Worm (Caenorhabditis elegans) whole organism, late embryonic: ENCODE results near the gene vps-33.2.

Experiments
- ama-1 ChIP-seq: fragments of 150-350 bp; optimal IDR thresholded peaks from 2 replicates; lab custom pipeline; 2014
- elt-2 ChIP-seq: sonication (generic microtip); optimal IDR thresholded peaks from 2 replicates; lab custom pipeline; 2016; ENCODE audit warnings: missing genetic modification reagents, missing genetic modification characterization, missing compliant biosample characterization
- fax-1 ChIP-seq: sonication (generic microtip); optimal IDR thresholded peaks from 2 replicates; lab custom pipeline; 2016; ENCODE audit warnings: missing genotype, missing genetic modification characterization, missing compliant biosample characterization
- fkh-10 ChIP-seq: fragments of 150-350 bp; optimal IDR thresholded peaks from 2 replicates; lab custom pipeline; 2014; ENCODE audit warnings: missing biosample characterization, missing genetic modification reagents, missing genetic modification characterization
- nhr-11 ChIP-seq: fragments of 150-350 bp; optimal IDR thresholded peaks from 2 replicates; lab custom pipeline; 2014; ENCODE audit warnings: missing biosample characterization, missing genetic modification characterization
- sox-4 ChIP-seq: sonication (generic microtip); optimal IDR thresholded peaks from 2 replicates; lab custom pipeline; 2017; ENCODE audit warnings: mild to moderate bottlenecking, missing genetic modification characterization, inconsistent platforms, missing compliant biosample characterization
- tbx-2 ChIP-seq: sonication (generic microtip); optimal IDR thresholded peaks from 2 replicates; lab custom pipeline; 2016; ENCODE audit warnings: missing genetic modification characterization, missing compliant biosample characterization

DNA sequence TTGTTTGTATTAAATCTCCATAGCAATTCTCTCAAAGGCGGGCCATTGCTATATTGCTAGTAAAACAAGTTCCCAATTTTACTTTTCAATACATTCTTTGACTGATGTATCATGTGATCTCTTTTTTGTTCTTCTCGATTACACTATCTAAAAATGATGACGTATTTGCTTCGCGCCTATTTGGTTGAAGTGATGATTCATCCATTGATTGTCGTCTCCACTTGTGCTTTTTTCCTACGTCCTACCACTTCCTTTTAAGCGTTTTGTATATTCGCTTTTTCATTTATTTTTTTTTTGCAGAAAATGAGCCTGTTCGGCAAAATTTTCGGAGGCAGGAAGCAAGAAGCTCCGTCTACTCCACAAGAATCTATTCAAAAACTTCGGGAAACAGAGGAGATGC lies 11.6 kb upstream of the vps-33.2 start, which contains the start of gene vps-32.1:
- TF ChIP-seq elt-2 (tag; lab: Kevin White, UChicago), result no peak
- no peak for TF ChIP-seq ama-1 (lab: Kevin White, UChicago)
- TF ChIP-seq tbx-2, result no peak
- no peak for TF ChIP-seq fkh-10 (GFP tag; lab: Kevin White, UChicago)
- no peak for TF ChIP-seq sox-4
- no peak for TF ChIP-seq fax-1 (tag; lab: Kevin White, UChicago)
- no peak for TF ChIP-seq nhr-11
